Worm (Caenorhabditis elegans) whole organism, L4 larva: ENCODE data around the gene oac-31.

Source experiments
- D1046.2 ChIP-seq: fragments of 200-800 bp; sonication (Bioruptor generic); IDR thresholded peaks from 2 replicates; pipeline ENCODE4 v1.3.6; 2022; ENCODE audit warnings: missing genetic modification characterization, missing compliant biosample characterization
- dmd-6 ChIP-seq: fragments of 200-800 bp; sonication (Bioruptor generic); IDR thresholded peaks from 2 replicates; pipeline ENCODE4 v1.3.6; 2022; ENCODE audit warnings: missing genetic modification reagents, missing genetic modification characterization, missing compliant biosample characterization
- lin-13 ChIP-seq: fragments of 150-350 bp; optimal IDR thresholded peaks from 2 replicates; lab custom pipeline; 2014; ENCODE audit warnings: missing biosample characterization, missing genetic modification reagents, missing genetic modification characterization
- zag-1 ChIP-seq: fragments of 150-350 bp; optimal IDR thresholded peaks from 2 replicates; lab custom pipeline; 2014; ENCODE audit warnings: missing biosample characterization, missing genetic modification characterization

ce11 chrV:1499140-1499539, 42.5 kb downstream of the oac-31 start, which contains the start of gene sru-27:
- no peak for TF ChIP-seq zag-1 (tag; lab: Kevin White, UChicago)
- TF ChIP-seq dmd-6 (GFP tag; lab: Robert Waterston, UW) = no peak
- TF ChIP-seq lin-13 = no peak
- TF ChIP-seq D1046.2 = no peak
